Worm (Caenorhabditis elegans): ENCODE results near the gene srb-16.

The srb-16 gene

DNA sequence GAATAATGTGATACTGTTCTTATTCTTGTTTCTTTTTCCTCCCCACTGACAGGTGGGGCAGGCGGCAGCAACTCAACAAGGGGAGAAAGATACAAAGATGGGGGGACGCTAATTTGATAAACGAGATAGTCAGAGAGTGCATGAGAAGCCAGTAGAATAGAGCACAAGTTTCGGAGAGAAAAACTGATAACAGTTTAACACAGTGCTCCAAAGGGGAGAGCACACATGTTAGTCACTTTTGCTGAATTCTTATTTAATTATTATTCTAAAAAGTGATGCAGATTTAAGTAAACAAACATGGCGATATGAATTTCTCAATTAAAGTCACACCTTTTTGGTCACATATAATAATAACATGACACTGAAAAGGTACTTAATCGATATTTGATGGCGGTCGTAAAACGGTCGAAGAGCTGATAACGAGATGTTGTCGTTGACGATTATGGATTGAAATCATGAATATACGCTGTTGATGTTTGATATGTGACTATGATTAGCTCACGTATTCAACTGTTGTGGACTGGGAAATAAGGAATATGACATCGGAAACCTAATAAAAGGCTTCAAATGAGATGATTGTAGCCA is 35.3 kb upstream of the srb-16 start (continued):
- TF ChIP-seq daf-8 (GFP tag; IDR thresholded peaks at IDR 0.05) = no peak
- TF ChIP-seq nhr-237 (tag; optimal IDR thresholded peaks at IDR 0.05) = no peak
- TF ChIP-seq hmg-1.1 (GFP tag; IDR thresholded peaks at IDR 0.05) = no peak
- no peak for TF ChIP-seq spr-3 (GFP tag; optimal IDR thresholded peaks at IDR 0.05)
- TF ChIP-seq spr-1 (tag; optimal IDR thresholded peaks at IDR 0.05) = no peak
- TF ChIP-seq ctbp-1 (GFP tag; IDR thresholded peaks at IDR 0.05) = no peak
- TF ChIP-seq ztf-11 (tag; optimal IDR thresholded peaks at IDR 0.05) = no peak
- TF ChIP-seq snpc-4 (tag; optimal IDR thresholded peaks at IDR 0.05) = no peak
- TF ChIP-seq Y5F2A.4 (GFP tag; optimal IDR thresholded peaks at IDR 0.05) = no peak
- no peak for TF ChIP-seq zip-11 (GFP tag; IDR thresholded peaks at IDR 0.05)
- no peak for TF ChIP-seq ztf-7 (tag; optimal IDR thresholded peaks at IDR 0.05)
- peak; percentile 43; the same call in 1 of the 2 replicates for TF ChIP-seq pha-4 (GFP tag; IDR thresholded peaks at IDR 0.05)
- no peak for TF ChIP-seq pha-4 (tag; optimal IDR thresholded peaks at IDR 0.05)

DNA sequence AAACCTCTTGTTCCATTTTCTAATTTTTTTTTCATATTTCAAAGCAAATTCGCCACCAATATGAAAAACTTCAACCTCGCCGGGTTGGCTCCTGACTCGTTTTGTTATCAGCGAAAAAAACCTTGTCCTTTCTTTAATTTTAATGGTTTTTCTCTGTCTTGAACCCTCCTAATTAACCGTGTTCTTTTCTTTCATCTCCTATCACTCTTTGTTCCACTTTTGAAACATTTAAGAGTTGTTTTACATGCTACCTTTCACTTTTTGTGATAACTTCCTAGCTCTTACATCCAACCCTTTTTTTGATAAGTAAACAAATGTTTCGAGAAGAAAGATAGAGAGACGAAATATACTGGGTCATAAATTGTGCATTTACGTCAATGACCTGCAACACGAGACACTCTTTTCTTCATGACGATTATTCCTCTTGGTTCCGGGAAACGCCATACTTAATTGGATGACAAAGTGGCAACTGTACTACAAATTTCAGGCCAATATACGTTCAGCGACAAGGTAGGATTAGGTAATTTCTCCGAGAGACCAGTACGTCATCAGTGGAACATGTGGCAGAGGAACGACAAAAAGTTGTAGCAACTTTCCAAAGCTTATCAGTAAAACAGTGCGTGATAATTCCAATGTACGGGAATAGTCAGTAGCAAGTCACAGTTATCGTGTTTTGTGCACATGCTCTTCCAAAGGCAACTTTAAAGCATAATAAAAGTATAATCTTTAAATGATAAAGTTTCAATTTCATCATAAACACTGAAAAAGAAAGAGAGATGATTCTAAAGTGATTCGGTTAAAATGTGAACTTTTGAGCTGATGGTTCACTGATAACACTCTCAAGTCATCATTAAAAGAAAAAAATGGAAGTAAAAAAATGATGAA is 34.2 kb upstream of the srb-16 start:
- peak in 1 of 2 experiments; percentile 18 for TF ChIP-seq mdl-1 (tag; optimal IDR thresholded peaks at IDR 0.05)
- TF ChIP-seq Y75B8A.6 (GFP tag; IDR thresholded peaks at IDR 0.05) = no peak
- no peak for TF ChIP-seq F44E2.7 (GFP tag; IDR thresholded peaks at IDR 0.05)
- no peak for TF ChIP-seq madf-5 (GFP tag; IDR thresholded peaks at IDR 0.05)
- TF ChIP-seq mxl-3 (GFP tag; optimal IDR thresholded peaks at IDR 0.05) = peak; percentile 29
- no peak for TF ChIP-seq ces-1 (GFP tag; optimal IDR thresholded peaks at IDR 0.05)
- peak; percentile 79 for TF ChIP-seq tra-1 (GFP tag; IDR thresholded peaks at IDR 0.05)
- TF ChIP-seq duxl-1 (tag; optimal IDR thresholded peaks at IDR 0.05; ENCODE audit: poor library complexity) = peak; percentile 5
- no peak for TF ChIP-seq egl-27 (tag; optimal IDR thresholded peaks at IDR 0.05)
- TF ChIP-seq nhr-28 (tag; optimal IDR thresholded peaks at IDR 0.05) = peak; percentile 51
- TF ChIP-seq tag-97 (GFP tag; IDR thresholded peaks at IDR 0.05) = no peak
- TF ChIP-seq Y48G9A.11 (GFP tag; IDR thresholded peaks at IDR 0.05) = no peak
- no peak for TF ChIP-seq zfp-3 (GFP tag; conservative IDR thresholded peaks at IDR 0.05)
- TF ChIP-seq attf-4 (tag; optimal IDR thresholded peaks at IDR 0.05) = no peak
- TF ChIP-seq aly-2 (tag; optimal IDR thresholded peaks at IDR 0.05) = no peak
- TF ChIP-seq dve-1 (tag; optimal IDR thresholded peaks at IDR 0.05; ENCODE audit: insufficient read depth) = peak; percentile 82
- TF ChIP-seq dmd-9 (GFP tag; IDR thresholded peaks at IDR 0.05) = no peak
- TF ChIP-seq T20F7.1 (GFP tag; optimal IDR thresholded peaks at IDR 0.05) = peak; percentile 5
- TF ChIP-seq daf-19 (GFP tag; conservative IDR thresholded peaks at IDR 0.05) = no peak
- TF ChIP-seq cey-2 (tag; optimal IDR thresholded peaks at IDR 0.05; ENCODE audit: borderline replicate concordance, insufficient read depth) = peak; percentile 5
- TF ChIP-seq ctbp-1 (GFP tag; IDR thresholded peaks at IDR 0.05) = no peak
- TF ChIP-seq set-16 (GFP tag; IDR thresholded peaks at IDR 0.05) = no peak
- no peak for TF ChIP-seq zip-11 (GFP tag; IDR thresholded peaks at IDR 0.05)
- peak; percentile 17 for TF ChIP-seq nhr-77 (tag; optimal IDR thresholded peaks at IDR 0.05)
- no peak for TF ChIP-seq nhr-6 (tag; optimal IDR thresholded peaks at IDR 0.05)
- TF ChIP-seq nhr-111 (GFP tag; optimal IDR thresholded peaks at IDR 0.05) = no peak
- peak; percentile 86 for TF ChIP-seq pqm-1 (tag; optimal IDR thresholded peaks at IDR 0.05)
- TF ChIP-seq lin-15B (tag; optimal IDR thresholded peaks at IDR 0.05) = no peak
- TF ChIP-seq lin-13 (GFP tag; optimal IDR thresholded peaks at IDR 0.05) = no peak
- TF ChIP-seq nhr-48 (tag; optimal IDR thresholded peaks at IDR 0.05) = peak; percentile 56
- TF ChIP-seq zfp-2 (tag; optimal IDR thresholded peaks at IDR 0.05) = no peak
- TF ChIP-seq hif-1 (tag; optimal IDR thresholded peaks at IDR 0.05) = peak in 1 of 2 experiments; percentile 10
- no peak for TF ChIP-seq dpl-1 (GFP tag; optimal IDR thresholded peaks at IDR 0.05)
- TF ChIP-seq daf-16 (GFP tag; optimal IDR thresholded peaks at IDR 0.05) = no peak
- peak; percentile 77 for TF ChIP-seq daf-16 (tag; optimal IDR thresholded peaks at IDR 0.05)
- TF ChIP-seq ceh-32 (tag; optimal IDR thresholded peaks at IDR 0.05; ENCODE audit: poor library complexity) = no peak
- peak; percentile 71 for TF ChIP-seq dmd-6 (GFP tag; IDR thresholded peaks at IDR 0.05)

Measured in whole organism, L4 larva.